Fruit fly (Drosophila melanogaster) whole organism, embryonic: ENCODE results near the gene elB.
A peak's percentile ranks its signal among the peaks of the same experiment; 100 is the strongest.

Experiments used
- Aef1 ChIP-seq: fragments of 200-800 bp; sonication (Bioruptor generic); IDR thresholded peaks from 3 replicates; pipeline ENCODE4 v1.3.6; 2022; ENCODE audit warnings: missing biosample characterization, missing genetic modification characterization
- Awh ChIP-seq: fragments of 200-800 bp; sonication (Bioruptor generic); IDR thresholded peaks from 2 replicates; pipeline ENCODE4, ENCODE4 v1.3.6; 2022; ENCODE audit warnings: missing biosample characterization, missing genetic modification characterization
- CG10267 ChIP-seq: fragments of 200-800 bp; sonication (Bioruptor generic); optimal IDR thresholded peaks from 2 replicates; lab custom pipeline; 2018; ENCODE audit warnings: missing biosample characterization, mild to moderate bottlenecking, missing genetic modification characterization, moderate library complexity
- CG11504 ChIP-seq: fragments of 200-800 bp; sonication (Bioruptor generic); optimal IDR thresholded peaks from 3 replicates; lab custom pipeline; 2019; ENCODE audit warnings: missing biosample characterization, mild to moderate bottlenecking, missing genetic modification characterization, moderate library complexity
- CG12744 ChIP-seq: fragments of 200-800 bp; sonication (Bioruptor generic); optimal IDR thresholded peaks from 2 replicates; lab custom pipeline; 2016; ENCODE audit warnings: missing biosample characterization, missing genetic modification characterization
- CG13123 ChIP-seq: fragments of 200-800 bp; sonication (Bioruptor generic); optimal IDR thresholded peaks from 2 replicates; lab custom pipeline; 2016; ENCODE audit warnings: missing biosample characterization, missing genetic modification characterization
- CG14667 ChIP-seq: fragments of 200-800 bp; sonication (Bioruptor generic); IDR thresholded peaks from 2 replicates; pipeline ENCODE4 v1.3.6; 2022; ENCODE audit warnings: missing biosample characterization, missing genetic modification characterization
- CG15514 ChIP-seq: fragments of 200-800 bp; sonication (Bioruptor generic); optimal IDR thresholded peaks from 3 replicates; lab custom pipeline; 2017; ENCODE audit warnings: missing biosample characterization, missing genetic modification characterization, mild to moderate bottlenecking, moderate library complexity, missing genetic modification reagents
- CG15601 ChIP-seq: fragments of 200-800 bp; sonication (Bioruptor generic); optimal IDR thresholded peaks from 3 replicates; lab custom pipeline; 2019; ENCODE audit warnings: missing biosample characterization, mild to moderate bottlenecking, missing genetic modification characterization, moderate library complexity
- CG1603 ChIP-seq: fragments of 200-800 bp; sonication (Bioruptor generic); optimal IDR thresholded peaks from 2 replicates; lab custom pipeline; 2019; ENCODE audit warnings: missing biosample characterization, mild to moderate bottlenecking, missing genetic modification characterization, moderate library complexity
- CG16779 ChIP-seq: fragments of 200-800 bp; sonication (Bioruptor generic); IDR thresholded peaks from 2 replicates; pipeline ENCODE4 v1.3.6; 2022; ENCODE audit warnings: missing biosample characterization, missing genetic modification characterization
- CG17186 ChIP-seq: fragments of 200-800 bp; sonication (Bioruptor generic); optimal IDR thresholded peaks from 3 replicates; lab custom pipeline; 2017; ENCODE audit warnings: missing biosample characterization, missing genetic modification reagents, missing genetic modification characterization
- CG17359 ChIP-seq: fragments of 200-800 bp; sonication (Bioruptor generic); optimal IDR thresholded peaks from 3 replicates; lab custom pipeline; 2018; ENCODE audit warnings: missing biosample characterization, mild to moderate bottlenecking, missing genetic modification characterization, moderate library complexity
- CG17361 ChIP-seq: fragments of 200-800 bp; sonication (Bioruptor generic); IDR thresholded peaks from 3 replicates; pipeline ENCODE4 v1.3.6; 2022; ENCODE audit warnings: missing biosample characterization, missing genetic modification characterization
- CG18011 ChIP-seq: fragments of 200-800 bp; sonication (Bioruptor generic); optimal IDR thresholded peaks from 2 replicates; lab custom pipeline; 2017; ENCODE audit warnings: missing biosample characterization, missing genetic modification characterization, mild to moderate bottlenecking, moderate library complexity, missing genotype
- CG2712 ChIP-seq: fragments of 200-800 bp; optimal IDR thresholded peaks from 3 replicates; lab custom pipeline; 2019; ENCODE audit warnings: missing biosample characterization, mild to moderate bottlenecking, missing genetic modification characterization, moderate library complexity
- CG2875 ChIP-seq: fragments of 200-800 bp; sonication (Bioruptor generic); optimal IDR thresholded peaks from 2 replicates; lab custom pipeline; 2017; ENCODE audit warnings: missing biosample characterization, mild to moderate bottlenecking, missing genetic modification characterization, missing genetic modification reagents
- CG2889 ChIP-seq: fragments of 200-800 bp; sonication (Bioruptor generic); IDR thresholded peaks from 3 replicates; pipeline ENCODE4 v1.3.6; 2022; ENCODE audit warnings: missing biosample characterization, missing genetic modification characterization
- CG30403 ChIP-seq: fragments of 200-800 bp; sonication (Bioruptor generic); optimal IDR thresholded peaks from 3 replicates; lab custom pipeline; 2016; ENCODE audit warnings: missing biosample characterization, missing genetic modification characterization
- CG31441 ChIP-seq: fragments of 200-800 bp; sonication (Bioruptor generic); IDR thresholded peaks from 2 replicates; pipeline ENCODE4 v1.3.6; 2022; ENCODE audit warnings: missing biosample characterization, missing genetic modification characterization
- CG6254 ChIP-seq: fragments of 200-800 bp; sonication (Bioruptor generic); optimal IDR thresholded peaks from 3 replicates; lab custom pipeline; 2017; ENCODE audit warnings: mild to moderate bottlenecking, missing biosample characterization, missing genetic modification reagents, missing genetic modification characterization
- CG8290 ChIP-seq, 3 experiments: fragments of 200-800 bp; sonication (Bioruptor generic); optimal IDR thresholded peaks; 2 replicates each; lab custom pipeline; 2016 to 2019; ENCODE audit warnings: missing biosample characterization in 3 of 3, missing genetic modification characterization in 3 of 3, mild to moderate bottlenecking in 2 of 3, moderate library complexity in 1 of 3
- CG9437 ChIP-seq: fragments of 200-800 bp; sonication (Bioruptor generic); optimal IDR thresholded peaks from 2 replicates; lab custom pipeline; 2018; ENCODE audit warnings: missing biosample characterization, mild to moderate bottlenecking, missing genetic modification characterization
- CG9876 ChIP-seq: fragments of 200-800 bp; sonication (Bioruptor generic); optimal IDR thresholded peaks from 2 replicates; lab custom pipeline; 2016; ENCODE audit warnings: missing biosample characterization, missing genetic modification characterization
- Fer1 ChIP-seq: fragments of 200-800 bp; sonication (Bioruptor generic); optimal IDR thresholded peaks from 2 replicates; lab custom pipeline; 2017; ENCODE audit warnings: missing biosample characterization, mild to moderate bottlenecking, missing genetic modification characterization
- Gsc ChIP-seq: fragments of 200-800 bp; sonication (Bioruptor generic); IDR thresholded peaks from 2 replicates; pipeline ENCODE4 v1.3.6; 2022; ENCODE audit warnings: missing biosample characterization, missing genetic modification characterization
- Med ChIP-seq: fragments of 200-800 bp; sonication (Bioruptor generic); peaks from one replicate; lab custom pipeline; 2016; ENCODE audit warnings: missing biosample characterization, missing genetic modification characterization, mild to moderate bottlenecking, inconsistent platforms, moderate library complexity
- Meics ChIP-seq: fragments of 200-800 bp; sonication (Bioruptor generic); optimal IDR thresholded peaks from 2 replicates; lab custom pipeline; 2017; ENCODE audit warnings: missing biosample characterization, mild to moderate bottlenecking, missing genetic modification characterization
- Spps ChIP-seq: fragments of 200-800 bp; sonication (Bioruptor generic); optimal IDR thresholded peaks from 2 replicates; lab custom pipeline; 2018; ENCODE audit warnings: missing biosample characterization, mild to moderate bottlenecking, missing genetic modification characterization
- Ssrp ChIP-seq: fragments of 200-800 bp; sonication (Bioruptor generic); optimal IDR thresholded peaks from 2 replicates; lab custom pipeline; 2018; ENCODE audit warnings: missing biosample characterization, mild to moderate bottlenecking, missing genetic modification characterization, moderate library complexity
- Taf1 ChIP-seq: fragments of 200-800 bp; sonication (Bioruptor generic); IDR thresholded peaks from 2 replicates; pipeline ENCODE4 v1.3.6; 2022; ENCODE audit warnings: missing biosample characterization, missing genetic modification characterization
- Trl ChIP-seq, 3 experiments: fragments of >200 bp in 2 of 3; fragments of 200-800 bp in 1 of 3; sonication (Bioruptor generic) in 1 of 3; optimal IDR thresholded peaks; 2 replicates in 1 of 3; 3 replicates in 2 of 3; lab custom pipeline; 2016 to 2017; ENCODE audit warnings: missing biosample characterization in 1 of 3, missing genetic modification characterization in 1 of 3
- ac ChIP-seq: fragments of 200-800 bp; sonication (Bioruptor generic); optimal IDR thresholded peaks from 3 replicates; lab custom pipeline; 2017; ENCODE audit warnings: missing biosample characterization, mild to moderate bottlenecking, missing genetic modification characterization
- bcd ChIP-seq: fragments of 200-800 bp; sonication (Bioruptor generic); optimal IDR thresholded peaks from 2 replicates; lab custom pipeline; 2017; ENCODE audit warnings: missing biosample characterization, mild to moderate bottlenecking, missing genetic modification characterization
- caup ChIP-seq: fragments of 200-800 bp; sonication (Bioruptor generic); optimal IDR thresholded peaks from 3 replicates; lab custom pipeline; 2017; ENCODE audit warnings: missing biosample characterization, mild to moderate bottlenecking, missing genetic modification characterization, moderate library complexity; ENCODE audit not compliant: severe bottlenecking
- fd96Cb ChIP-seq: fragments of 200-800 bp; sonication (Bioruptor generic); optimal IDR thresholded peaks from 2 replicates; lab custom pipeline; 2018; ENCODE audit warnings: missing biosample characterization, mild to moderate bottlenecking, missing genetic modification characterization, moderate library complexity
- gcm ChIP-seq: fragments of 200-800 bp; sonication (Bioruptor generic); optimal IDR thresholded peaks from 2 replicates; lab custom pipeline; 2019; ENCODE audit warnings: missing biosample characterization, mild to moderate bottlenecking, missing genetic modification characterization, moderate library complexity
- gem ChIP-seq: fragments of 200-800 bp; sonication (Bioruptor generic); optimal IDR thresholded peaks from 2 replicates; lab custom pipeline; 2019; ENCODE audit warnings: missing biosample characterization, mild to moderate bottlenecking, missing genetic modification characterization, moderate library complexity
- gsb-n ChIP-seq: fragments of 200-800 bp; sonication (Bioruptor generic); optimal IDR thresholded peaks from 3 replicates; lab custom pipeline; 2018; ENCODE audit warnings: missing biosample characterization, mild to moderate bottlenecking, missing genetic modification characterization
- maf-S ChIP-seq: fragments of 200-800 bp; sonication (Bioruptor generic); optimal IDR thresholded peaks from 2 replicates; lab custom pipeline; 2016; ENCODE audit warnings: missing biosample characterization, missing genetic modification characterization
- pan ChIP-seq, 4 experiments: fragments of >200 bp in 3 of 4; fragments of 200-800 bp in 1 of 4; sonication (Bioruptor generic) in 1 of 4; optimal IDR thresholded peaks in 3 of 4; IDR thresholded peaks in 1 of 4; 2 replicates each; pipeline versions ENCODE4 v1.3.6 to Lab custom; 2017 to 2022; ENCODE audit warnings: missing biosample characterization in 2 of 4, missing genetic modification characterization in 2 of 4, mixed read lengths in 1 of 4
- row ChIP-seq: fragments of 200-800 bp; sonication (Bioruptor generic); IDR thresholded peaks from 3 replicates; pipeline ENCODE4 v1.3.6; 2022; ENCODE audit warnings: missing biosample characterization, missing genetic modification characterization
- sug ChIP-seq: fragments of 200-800 bp; optimal IDR thresholded peaks from 2 replicates; lab custom pipeline; 2019; ENCODE audit warnings: missing biosample characterization, mild to moderate bottlenecking, missing genetic modification characterization, moderate library complexity
- ttk ChIP-seq: fragments of 200-800 bp; sonication (Bioruptor generic); IDR thresholded peaks from 2 replicates; pipeline ENCODE4 v2.1.2; 2022; ENCODE audit warnings: missing biosample characterization, missing genetic modification characterization
- tx ChIP-seq: fragments of 200-800 bp; sonication (Bioruptor generic); optimal IDR thresholded peaks from 2 replicates; lab custom pipeline; 2016; ENCODE audit warnings: missing biosample characterization, missing genetic modification characterization
- zen ChIP-seq: fragments of 200-800 bp; sonication (Bioruptor generic); optimal IDR thresholded peaks from 3 replicates; lab custom pipeline; 2018; ENCODE audit warnings: missing biosample characterization, mild to moderate bottlenecking, missing genetic modification characterization, moderate library complexity
- zf30C ChIP-seq: fragments of 200-800 bp; sonication (Bioruptor generic); optimal IDR thresholded peaks from 3 replicates; lab custom pipeline; 2018; ENCODE audit warnings: missing biosample characterization, mild to moderate bottlenecking, missing genetic modification characterization

The elB gene

dm6 chr2L:14368833-14369232, 40.5 kb downstream of the elB start:
- TF ChIP-seq tx (GFP tag; lab: Kevin White, UChicago) (no peak), fd96Cb (tag; lab: Kevin White, UChicago) (no peak), CG1603 (tag; lab: Kevin White, UChicago) (no peak), Aef1 (GFP tag; lab: Robert Waterston, UW) (no peak), Med (GFP tag; lab: Kevin White, UChicago) (peak; percentile 58), maf-S (no peak), CG9876 (GFP tag; lab: Kevin White, UChicago) (no peak), CG12744 (GFP tag; lab: Kevin White, UChicago) (no peak), CG15514 (GFP tag; lab: Kevin White, UChicago) (no peak), Gsc (GFP tag; lab: Robert Waterston, UW) (no peak), Meics (GFP tag; lab: Kevin White, UChicago) (no peak), row (peak; percentile 28; the same call in 1 of the 3 replicates)

DNA sequence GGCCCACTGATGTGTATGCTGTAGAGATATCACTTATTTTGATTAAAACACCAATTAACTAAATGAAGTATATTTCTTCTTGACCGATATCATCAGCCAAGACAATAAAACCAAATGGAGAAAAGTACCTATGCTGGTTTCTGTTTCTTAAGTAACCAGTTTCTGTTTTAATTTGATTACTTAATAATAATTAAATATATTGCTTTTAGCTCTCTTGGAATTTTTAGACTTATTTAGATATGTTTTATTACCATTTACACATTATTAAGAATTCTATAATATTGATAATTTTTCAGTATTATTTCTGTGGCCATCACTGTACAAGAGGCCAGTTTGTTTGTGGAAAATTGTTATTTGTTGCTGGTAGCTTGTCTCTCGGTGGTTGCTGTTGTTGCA, 42.1 kb downstream of the elB start:
- peak; percentile 29 for TF ChIP-seq Ssrp (tag; lab: Kevin White, UChicago)
- TF ChIP-seq zf30C (GFP tag; lab: Kevin White, UChicago) = no peak
- no peak for TF ChIP-seq CG2889 (GFP tag; lab: Robert Waterston, UW)
- peak; percentile 63 for TF ChIP-seq CG15601
- no peak for TF ChIP-seq gcm (GFP tag; lab: Kevin White, UChicago)
- peak; percentile 81 for TF ChIP-seq CG2712 (tag; lab: Kevin White, UChicago)
- peak; percentile 60 for TF ChIP-seq CG17359
- peak; percentile 38 for TF ChIP-seq row
- peak; percentile 48 for TF ChIP-seq gsb-n
- TF ChIP-seq CG2875 (GFP tag; lab: Kevin White, UChicago) = peak; percentile 17
- TF ChIP-seq CG18011 (GFP tag; lab: Kevin White, UChicago) = no peak
- no peak for TF ChIP-seq Taf1 (GFP tag; lab: Robert Waterston, UW)
- TF ChIP-seq Awh (GFP tag; lab: Robert Waterston, UW) = no peak
- TF ChIP-seq Gsc (GFP tag; lab: Robert Waterston, UW) = no peak
- TF ChIP-seq CG17186 = no peak
- TF ChIP-seq zen (tag; lab: Kevin White, UChicago) = peak; percentile 38
- TF ChIP-seq fd96Cb (tag; lab: Kevin White, UChicago) = peak; percentile 58
- TF ChIP-seq Spps (tag; lab: Kevin White, UChicago) = peak; percentile 4
- TF ChIP-seq CG16779 (GFP tag; lab: Robert Waterston, UW) = no peak
- peak; percentile 13 for TF ChIP-seq sug (tag; lab: Kevin White, UChicago)
- peak; percentile 55 for TF ChIP-seq CG6254 (GFP tag; lab: Kevin White, UChicago)
- TF ChIP-seq caup (GFP tag; lab: Kevin White, UChicago) = peak; percentile 8
- no peak for TF ChIP-seq Trl (optimal IDR thresholded peaks at IDR 0.05; lab: Kevin White, UChicago)
- no peak for TF ChIP-seq Trl (GFP tag; optimal IDR thresholded peaks at IDR 0.05; lab: Kevin White, UChicago)
- peak; percentile 35 for TF ChIP-seq CG30403 (GFP tag; lab: Kevin White, UChicago)
- peak; percentile 50 for TF ChIP-seq CG11504 (tag; lab: Kevin White, UChicago)
- peak; percentile 29 for TF ChIP-seq bcd (GFP tag; lab: Kevin White, UChicago)
- TF ChIP-seq ac (GFP tag; lab: Kevin White, UChicago) = no peak
- TF ChIP-seq Med (GFP tag; lab: Kevin White, UChicago) = peak; percentile 10
- TF ChIP-seq gem = peak; percentile 37
- TF ChIP-seq CG10267 (tag; lab: Kevin White, UChicago) = peak; percentile 62
- TF ChIP-seq CG9437 = peak; percentile 43
- TF ChIP-seq CG13123 = no peak
- TF ChIP-seq CG31441 (GFP tag; lab: Robert Waterston, UW) = peak; percentile 81
- no peak for TF ChIP-seq CG8290 (GFP tag; optimal IDR thresholded peaks at IDR 0.05; lab: Kevin White, UChicago)
- no peak for TF ChIP-seq CG8290 (tag; optimal IDR thresholded peaks at IDR 0.05; lab: Kevin White, UChicago)
- peak; percentile 60 for TF ChIP-seq Fer1 (GFP tag; lab: Kevin White, UChicago)
- TF ChIP-seq CG17361 (GFP tag; lab: Robert Waterston, UW) = peak; percentile 88
- no peak for TF ChIP-seq pan (optimal IDR thresholded peaks at IDR 0.05; lab: Kevin White, UChicago)
- peak in 1 of 2 experiments; percentile 32 for TF ChIP-seq pan (GFP tag; optimal IDR thresholded peaks at IDR 0.05 in 1 of 2, IDR thresholded peaks at IDR 0.05 in 1 of 2)
- no peak for TF ChIP-seq ttk (GFP tag; lab: Robert Waterston, UW)
- 0 out of 2 replicates have a peak, but pooled peaks have one; percentile 20 for TF ChIP-seq CG14667
